Worm (Caenorhabditis elegans) whole organism, mixed stage, embryonic: ENCODE data around the gene C17H11.4.

Source experiments
- M03D4.4 ChIP-seq: sonication (generic microtip); optimal IDR thresholded peaks from 2 replicates; lab custom pipeline; 2017; ENCODE audit warnings: mild to moderate bottlenecking, missing genetic modification characterization, missing compliant biosample characterization
- bed-3 ChIP-seq: fragments of 200-800 bp; sonication (Bioruptor generic); optimal IDR thresholded peaks from 3 replicates; lab custom pipeline; 2018; ENCODE audit warnings: mild to moderate bottlenecking, missing genetic modification characterization, moderate library complexity, missing compliant biosample characterization
- blmp-1 ChIP-seq: fragments of 150-350 bp; optimal IDR thresholded peaks from 2 replicates; lab custom pipeline; 2014; ENCODE audit warnings: missing biosample characterization, missing genetic modification characterization
- ceh-39 ChIP-seq: fragments of 150-350 bp; optimal IDR thresholded peaks from 2 replicates; lab custom pipeline; 2014; ENCODE audit warnings: missing biosample characterization, missing genetic modification characterization
- ceh-43 ChIP-seq: fragments of 200-800 bp; sonication (Bioruptor generic); optimal IDR thresholded peaks from 2 replicates; lab custom pipeline; 2018; ENCODE audit warnings: mild to moderate bottlenecking, missing genetic modification characterization, moderate library complexity, missing compliant biosample characterization
- ceh-83 ChIP-seq: fragments of 200-800 bp; sonication (Bioruptor generic); optimal IDR thresholded peaks from 2 replicates; lab custom pipeline; 2018; ENCODE audit warnings: mild to moderate bottlenecking, missing genetic modification characterization, missing compliant biosample characterization
- ces-1 ChIP-seq: fragments of 150-350 bp; optimal IDR thresholded peaks from 2 replicates; lab custom pipeline; 2014; ENCODE audit warnings: missing biosample characterization, missing genetic modification reagents, missing genetic modification characterization
- cnd-1 ChIP-seq: fragments of 200-800 bp; sonication (Bioruptor generic); optimal IDR thresholded peaks from 2 replicates; lab custom pipeline; 2018; ENCODE audit warnings: mild to moderate bottlenecking, missing genetic modification characterization, missing compliant biosample characterization
- drap-1 ChIP-seq: fragments of 200-800 bp; sonication (Bioruptor generic); optimal IDR thresholded peaks from 3 replicates; lab custom pipeline; 2018; ENCODE audit warnings: mild to moderate bottlenecking, missing genetic modification characterization, missing compliant biosample characterization
- elt-1 ChIP-seq: sonication (generic microtip); optimal IDR thresholded peaks from 2 replicates; lab custom pipeline; 2017; ENCODE audit warnings: missing genetic modification characterization, mild to moderate bottlenecking, missing compliant biosample characterization, antibody characterized with exemption, moderate library complexity, borderline replicate concordance; ENCODE audit not compliant: insufficient read depth
- elt-3 ChIP-seq: fragments of 150-350 bp; optimal IDR thresholded peaks from 2 replicates; lab custom pipeline; 2014; ENCODE audit warnings: missing biosample characterization, missing genetic modification characterization
- flh-1 ChIP-seq: fragments of 200-800 bp; sonication (Bioruptor generic); optimal IDR thresholded peaks from 2 replicates; lab custom pipeline; 2018; ENCODE audit warnings: mild to moderate bottlenecking, missing genetic modification characterization, moderate library complexity, missing compliant biosample characterization
- ham-2 ChIP-seq: fragments of 200-800 bp; sonication (Bioruptor generic); optimal IDR thresholded peaks from 2 replicates; lab custom pipeline; 2018; ENCODE audit warnings: mild to moderate bottlenecking, missing genetic modification characterization, missing compliant biosample characterization
- hlh-1 ChIP-seq: fragments of 150-350 bp; optimal IDR thresholded peaks from 2 replicates; lab custom pipeline; 2014; ENCODE audit warnings: missing biosample characterization, missing genetic modification reagents, missing genetic modification characterization
- lin-13 ChIP-seq: fragments of 150-350 bp; optimal IDR thresholded peaks from 2 replicates; lab custom pipeline; 2014; ENCODE audit warnings: missing biosample characterization, missing genetic modification characterization
- lin-32 ChIP-seq: fragments of 200-800 bp; sonication (Bioruptor generic); optimal IDR thresholded peaks from 2 replicates; lab custom pipeline; 2018; ENCODE audit warnings: mild to moderate bottlenecking, missing genetic modification characterization, missing compliant biosample characterization
- lsy-2 ChIP-seq: fragments of 150-350 bp; optimal IDR thresholded peaks from 2 replicates; lab custom pipeline; 2014; ENCODE audit warnings: missing biosample characterization, missing genetic modification characterization
- mab-5 ChIP-seq: fragments of 150-350 bp; optimal IDR thresholded peaks from 2 replicates; lab custom pipeline; 2014; ENCODE audit warnings: missing biosample characterization, missing genetic modification characterization
- mep-1 ChIP-seq: fragments of 150-350 bp; optimal IDR thresholded peaks from 2 replicates; lab custom pipeline; 2017; ENCODE audit warnings: missing biosample characterization, missing genetic modification reagents, missing genetic modification characterization, inconsistent platforms
- mls-2 ChIP-seq: sonication (generic microtip); optimal IDR thresholded peaks from 2 replicates; lab custom pipeline; 2016; ENCODE audit warnings: mild to moderate bottlenecking, missing genetic modification characterization, moderate library complexity, missing compliant biosample characterization
- nhr-12 ChIP-seq: fragments of 150-350 bp; optimal IDR thresholded peaks from 2 replicates; lab custom pipeline; 2014; ENCODE audit warnings: missing biosample characterization, missing genetic modification characterization
- nhr-2 ChIP-seq: fragments of 150-350 bp; optimal IDR thresholded peaks from 2 replicates; lab custom pipeline; 2014; ENCODE audit warnings: missing biosample characterization, missing genetic modification characterization
- nhr-237 ChIP-seq: fragments of 150-350 bp; optimal IDR thresholded peaks from 2 replicates; lab custom pipeline; 2014; ENCODE audit warnings: missing biosample characterization, missing genetic modification characterization
- nhr-28 ChIP-seq: fragments of 150-350 bp; optimal IDR thresholded peaks from 2 replicates; lab custom pipeline; 2014; ENCODE audit warnings: missing biosample characterization, missing genetic modification characterization
- nhr-76 ChIP-seq: sonication (generic microtip); optimal IDR thresholded peaks from 2 replicates; lab custom pipeline; 2017; ENCODE audit warnings: missing biosample characterization, missing genetic modification characterization
- pha-4 ChIP-seq: fragments of 150-350 bp; optimal IDR thresholded peaks from 2 replicates; lab custom pipeline; 2018; ENCODE audit warnings: missing biosample characterization, missing genetic modification reagents, missing genetic modification characterization
- sem-2 ChIP-seq: fragments of 200-800 bp; sonication (Bioruptor generic); optimal IDR thresholded peaks from 2 replicates; lab custom pipeline; 2018; ENCODE audit warnings: mild to moderate bottlenecking, missing genetic modification characterization, missing compliant biosample characterization
- snpc-4 ChIP-seq: fragments of 150-350 bp; optimal IDR thresholded peaks from 2 replicates; lab custom pipeline; 2014; ENCODE audit warnings: missing biosample characterization, missing genetic modification characterization
- sptf-1 ChIP-seq: sonication (generic microtip); optimal IDR thresholded peaks from 2 replicates; lab custom pipeline; 2017; ENCODE audit warnings: mild to moderate bottlenecking, missing genetic modification characterization, moderate library complexity, missing compliant biosample characterization
- tbx-8 ChIP-seq: fragments of 200-800 bp; sonication (Bioruptor generic); optimal IDR thresholded peaks from 2 replicates; lab custom pipeline; 2018; ENCODE audit warnings: mild to moderate bottlenecking, missing genetic modification characterization, moderate library complexity, missing compliant biosample characterization
- unc-120 ChIP-seq: sonication (generic microtip); optimal IDR thresholded peaks from 2 replicates; lab custom pipeline; 2017; ENCODE audit warnings: missing genetic modification characterization, missing compliant biosample characterization; ENCODE audit not compliant: poor library complexity, severe bottlenecking
- unc-39 ChIP-seq: fragments of 150-350 bp; optimal IDR thresholded peaks from 2 replicates; lab custom pipeline; 2014; ENCODE audit warnings: missing biosample characterization, missing genetic modification characterization
- unc-62 ChIP-seq: fragments of 150-350 bp; optimal IDR thresholded peaks from 2 replicates; lab custom pipeline; 2014; ENCODE audit warnings: missing biosample characterization, missing genetic modification reagents, missing genetic modification characterization
- zip-8 ChIP-seq: fragments of 150-350 bp; optimal IDR thresholded peaks from 2 replicates; lab custom pipeline; 2014; ENCODE audit warnings: missing biosample characterization, missing genetic modification characterization
- ztf-11 ChIP-seq: fragments of 150-350 bp; optimal IDR thresholded peaks from 2 replicates; lab custom pipeline; 2014; ENCODE audit warnings: missing biosample characterization, missing genetic modification characterization

Gene C17H11.4

ce11 chrX:8158975-8159813, 22.2 kb downstream of the C17H11.4 start, which contains the start of gene hil-3:
hil-3 (plus strand) TSS chrX:8159169.
- TF ChIP-seq unc-120 (tag; lab: Kevin White, UChicago) (no peak), ztf-11 (tag; lab: Kevin White, UChicago) (peak; percentile 40), drap-1 (no peak), pha-4 (tag; lab: Kevin White, UChicago) (peak; percentile 34), zip-8 (no peak), hlh-1 (tag; lab: Kevin White, UChicago) (no peak), ces-1 (GFP tag; lab: Kevin White, UChicago) (no peak), nhr-76 (tag; lab: Kevin White, UChicago) (no peak), snpc-4 (no peak), M03D4.4 (no peak), unc-62 (GFP tag; lab: Kevin White, UChicago) (no peak), elt-3 (tag; lab: Kevin White, UChicago) (no peak), sptf-1 (tag; lab: Kevin White, UChicago) (no peak), ceh-39 (tag; lab: Kevin White, UChicago) (no peak), lin-32 (GFP tag; lab: Kevin White, UChicago) (no peak), bed-3 (GFP tag; lab: Kevin White, UChicago) (no peak), lsy-2 (tag; lab: Kevin White, UChicago) (peak; percentile 11), elt-1 (no peak), cnd-1 (peak; percentile 48), lin-13 (tag; lab: Kevin White, UChicago) (peak; percentile 75), sem-2 (GFP tag; lab: Kevin White, UChicago) (peak; percentile 26), mab-5 (tag; lab: Kevin White, UChicago) (no peak), ceh-43 (GFP tag; lab: Kevin White, UChicago) (no peak), mep-1 (tag; lab: Kevin White, UChicago) (peak; percentile 76), ceh-83 (GFP tag; lab: Kevin White, UChicago) (peak; percentile 64), nhr-12 (no peak), flh-1 (GFP tag; lab: Kevin White, UChicago) (no peak), mls-2 (tag; lab: Kevin White, UChicago) (no peak), nhr-2 (tag; lab: Kevin White, UChicago) (no peak), unc-39 (no peak), nhr-28 (tag; lab: Kevin White, UChicago) (no peak), ham-2 (GFP tag; lab: Kevin White, UChicago) (no peak), nhr-237 (tag; lab: Kevin White, UChicago) (no peak), tbx-8 (GFP tag; lab: Kevin White, UChicago) (no peak), blmp-1 (tag; lab: Kevin White, UChicago) (no peak)

ce11 chrX:8157132-8157531, 24.3 kb downstream of the C17H11.4 start:
- peak; percentile 38 for TF ChIP-seq lin-32 (GFP tag; lab: Kevin White, UChicago)
- no peak for TF ChIP-seq M03D4.4
- no peak for TF ChIP-seq nhr-237 (tag; lab: Kevin White, UChicago)
- no peak for TF ChIP-seq drap-1
- no peak for TF ChIP-seq nhr-12
- peak; percentile 1 for TF ChIP-seq hlh-1 (tag; lab: Kevin White, UChicago)
- peak; percentile 68 for TF ChIP-seq ceh-39 (tag; lab: Kevin White, UChicago)
- peak; percentile 18 for TF ChIP-seq ces-1 (GFP tag; lab: Kevin White, UChicago)
- peak; percentile 60 for TF ChIP-seq ham-2 (GFP tag; lab: Kevin White, UChicago)
- peak; percentile 56 for TF ChIP-seq cnd-1
- TF ChIP-seq unc-39, result no peak
- no peak for TF ChIP-seq tbx-8 (GFP tag; lab: Kevin White, UChicago)
- peak; percentile 46 for TF ChIP-seq pha-4 (tag; lab: Kevin White, UChicago)
- peak; percentile 12 for TF ChIP-seq nhr-2 (tag; lab: Kevin White, UChicago)
- peak; percentile 94 for TF ChIP-seq mep-1 (tag; lab: Kevin White, UChicago)
- TF ChIP-seq snpc-4, result no peak
- TF ChIP-seq ceh-43 (GFP tag; lab: Kevin White, UChicago), result no peak
- peak; percentile 91 for TF ChIP-seq ztf-11 (tag; lab: Kevin White, UChicago)
- peak; percentile 30 for TF ChIP-seq unc-62 (GFP tag; lab: Kevin White, UChicago)
- no peak for TF ChIP-seq blmp-1 (tag; lab: Kevin White, UChicago)
- peak; percentile 95 for TF ChIP-seq lin-13 (tag; lab: Kevin White, UChicago)
- TF ChIP-seq mab-5 (tag; lab: Kevin White, UChicago), result no peak
- no peak for TF ChIP-seq elt-1
- peak; percentile 58 for TF ChIP-seq sptf-1 (tag; lab: Kevin White, UChicago)
- TF ChIP-seq lsy-2 (tag; lab: Kevin White, UChicago), result peak; percentile 45
